Worm (Caenorhabditis elegans) whole organism, L4 larva: ENCODE measurements around the gene rab-39.
A peak's percentile ranks its signal among the peaks of the same experiment; 100 is the strongest.

Experiments
- F49E8.2 ChIP-seq: sonication (generic microtip); optimal IDR thresholded peaks from 2 replicates; lab custom pipeline; 2016; ENCODE audit warnings: missing compliant biosample characterization, mild to moderate bottlenecking, missing genetic modification characterization, borderline replicate concordance
- Y48G9A.11 ChIP-seq: fragments of 200-800 bp; sonication (Bioruptor generic); IDR thresholded peaks from 2 replicates; pipeline ENCODE4 v1.3.6; 2022; ENCODE audit warnings: missing genetic modification reagents, missing genetic modification characterization, missing compliant biosample characterization
- Y75B8A.6 ChIP-seq: fragments of 200-800 bp; sonication (Bioruptor generic); IDR thresholded peaks from 2 replicates; pipeline ENCODE4 v1.3.6; 2022; ENCODE audit warnings: missing genetic modification reagents, missing genetic modification characterization, missing compliant biosample characterization
- ZK337.2 ChIP-seq: fragments of 200-800 bp; sonication (Bioruptor generic); IDR thresholded peaks from 2 replicates; pipeline ENCODE4 v1.3.6; 2022; ENCODE audit warnings: missing genetic modification reagents, missing genetic modification characterization, missing compliant biosample characterization
- aha-1 ChIP-seq: fragments of 150-350 bp; peaks from one replicate; lab custom pipeline; 2014; ENCODE audit warnings: missing biosample characterization, missing genetic modification characterization
- ama-1 ChIP-seq: fragments of 150-350 bp; optimal IDR thresholded peaks from 2 replicates; lab custom pipeline; 2014; ENCODE audit warnings: inconsistent platforms, mixed read lengths
- ceh-20 ChIP-seq: fragments of 200-800 bp; sonication (Bioruptor generic); IDR thresholded peaks from 2 replicates; pipeline ENCODE4 v1.3.6; 2022; ENCODE audit warnings: missing genetic modification reagents, missing genetic modification characterization, missing compliant biosample characterization
- ceh-62 ChIP-seq: sonication (generic microtip); optimal IDR thresholded peaks from 2 replicates; lab custom pipeline; 2017; ENCODE audit warnings: missing biosample characterization, missing genetic modification characterization
- ctbp-1 ChIP-seq: fragments of 200-800 bp; sonication (Bioruptor generic); IDR thresholded peaks from 2 replicates; pipeline ENCODE4 v1.3.6; 2022; ENCODE audit warnings: missing genetic modification reagents, missing genetic modification characterization, missing compliant biosample characterization
- daf-12 ChIP-seq: fragments of 150-350 bp; optimal IDR thresholded peaks from 2 replicates; lab custom pipeline; 2014; ENCODE audit warnings: missing biosample characterization, missing genetic modification reagents, missing genetic modification characterization
- daf-16 ChIP-seq, 3 experiments: sonication (generic microtip); optimal IDR thresholded peaks; 2 replicates each; lab custom pipeline; 2016 to 2017; ENCODE audit warnings: missing genetic modification characterization in 3 of 3, missing genetic modification reagents in 3 of 3, mild to moderate bottlenecking in 2 of 3, missing compliant biosample characterization in 2 of 3, missing biosample characterization in 1 of 3, moderate library complexity in 1 of 3
- daf-19 ChIP-seq: fragments of 200-800 bp; sonication (Bioruptor generic); conservative IDR thresholded peaks from 2 replicates; pipeline ENCODE4 v1.3.6; 2022; ENCODE audit warnings: missing genetic modification characterization, missing compliant biosample characterization
- daf-8 ChIP-seq: fragments of 200-800 bp; sonication (Bioruptor generic); IDR thresholded peaks from 2 replicates; pipeline ENCODE4 v1.3.6; 2022; ENCODE audit warnings: missing genetic modification characterization, missing compliant biosample characterization
- dmd-6 ChIP-seq: fragments of 200-800 bp; sonication (Bioruptor generic); IDR thresholded peaks from 2 replicates; pipeline ENCODE4 v1.3.6; 2022; ENCODE audit warnings: missing genetic modification reagents, missing genetic modification characterization, missing compliant biosample characterization
- duxl-1 ChIP-seq: sonication (generic microtip); optimal IDR thresholded peaks from 2 replicates; lab custom pipeline; 2016; ENCODE audit warnings: mild to moderate bottlenecking, missing genetic modification characterization, moderate library complexity, missing compliant biosample characterization; ENCODE audit not compliant: poor library complexity
- egl-43 ChIP-seq: fragments of 200-800 bp; sonication (Bioruptor generic); IDR thresholded peaks from 2 replicates; pipeline ENCODE4 v1.3.6; 2022; ENCODE audit warnings: missing genetic modification reagents, missing genetic modification characterization, missing compliant biosample characterization
- fkh-10 ChIP-seq: fragments of 150-350 bp; optimal IDR thresholded peaks from 2 replicates; lab custom pipeline; 2014; ENCODE audit warnings: missing biosample characterization, missing genetic modification reagents, missing genetic modification characterization
- gei-8 ChIP-seq: fragments of 200-800 bp; sonication (Bioruptor generic); optimal IDR thresholded peaks from 2 replicates; lab custom pipeline; 2018; ENCODE audit warnings: mild to moderate bottlenecking, missing genetic modification characterization, missing compliant biosample characterization
- hif-1 ChIP-seq, 2 experiments: sonication (generic microtip); optimal IDR thresholded peaks; 2 replicates each; lab custom pipeline; 2016 to 2017; ENCODE audit warnings: missing compliant biosample characterization in 2 of 2, missing genetic modification characterization in 2 of 2, missing genetic modification reagents in 2 of 2, missing genotype in 2 of 2, mild to moderate bottlenecking in 1 of 2
- hlh-11 ChIP-seq: fragments of 200-800 bp; sonication (Bioruptor generic); optimal IDR thresholded peaks from 2 replicates; lab custom pipeline; 2018; ENCODE audit warnings: mild to moderate bottlenecking, missing genetic modification characterization, missing compliant biosample characterization
- hlh-30 ChIP-seq: sonication (generic microtip); optimal IDR thresholded peaks from 2 replicates; lab custom pipeline; 2017; ENCODE audit warnings: antibody characterized with exemption, mild to moderate bottlenecking, missing genetic modification characterization, missing compliant biosample characterization; ENCODE audit not compliant: insufficient read depth
- jun-1 ChIP-seq: fragments of 150-350 bp; optimal IDR thresholded peaks from 2 replicates; lab custom pipeline; 2014; ENCODE audit warnings: missing biosample characterization, missing genetic modification reagents, missing genetic modification characterization
- lin-38 ChIP-seq: fragments of 200-800 bp; sonication (Bioruptor generic); IDR thresholded peaks from 2 replicates; pipeline ENCODE4 v1.3.6; 2022; ENCODE audit warnings: missing genetic modification reagents, missing genetic modification characterization, missing compliant biosample characterization
- lsy-2 ChIP-seq, 2 experiments: fragments of 150-350 bp in 1 of 2; sonication (generic microtip) in 1 of 2; optimal IDR thresholded peaks; 2 replicates each; lab custom pipeline; 2014 to 2017; ENCODE audit warnings: missing biosample characterization in 2 of 2, missing genetic modification characterization in 2 of 2
- mdl-1 ChIP-seq, 2 experiments: fragments of 150-350 bp in 1 of 2; sonication (generic microtip) in 1 of 2; optimal IDR thresholded peaks; 2 replicates each; lab custom pipeline; 2014 to 2017; ENCODE audit warnings: missing biosample characterization in 2 of 2, missing genetic modification characterization in 2 of 2
- mep-1 ChIP-seq: fragments of 150-350 bp; sonication (generic microtip); optimal IDR thresholded peaks from 3 replicates; lab custom pipeline; 2014; ENCODE audit warnings: missing biosample characterization, missing genetic modification characterization
- mxl-2 ChIP-seq: fragments of 200-800 bp; sonication (Bioruptor generic); conservative IDR thresholded peaks from 2 replicates; pipeline ENCODE4 v1.3.6; 2022; ENCODE audit warnings: missing genetic modification reagents, missing genetic modification characterization, missing compliant biosample characterization
- mxl-3 ChIP-seq: fragments of 200-800 bp; sonication (Bioruptor generic); optimal IDR thresholded peaks from 2 replicates; lab custom pipeline; 2018; ENCODE audit warnings: mild to moderate bottlenecking, missing genetic modification characterization, missing compliant biosample characterization
- nhr-11 ChIP-seq: fragments of 150-350 bp; optimal IDR thresholded peaks from 2 replicates; lab custom pipeline; 2014; ENCODE audit warnings: missing biosample characterization, missing genetic modification characterization
- nhr-237 ChIP-seq: sonication (generic microtip); optimal IDR thresholded peaks from 2 replicates; lab custom pipeline; 2017; ENCODE audit warnings: missing biosample characterization, missing genetic modification characterization
- nhr-28 ChIP-seq: fragments of 150-350 bp; optimal IDR thresholded peaks from 2 replicates; lab custom pipeline; 2014; ENCODE audit warnings: missing biosample characterization, missing genetic modification characterization
- nhr-41 ChIP-seq: fragments of 200-800 bp; sonication (Bioruptor generic); IDR thresholded peaks from 2 replicates; pipeline ENCODE4 v1.3.6; 2022; ENCODE audit warnings: missing genetic modification reagents, missing genetic modification characterization, missing compliant biosample characterization
- nhr-76 ChIP-seq: fragments of 150-350 bp; optimal IDR thresholded peaks from 2 replicates; lab custom pipeline; 2014; ENCODE audit warnings: missing biosample characterization, missing genetic modification characterization
- nhr-77 ChIP-seq: fragments of 150-350 bp; optimal IDR thresholded peaks from 2 replicates; lab custom pipeline; 2014; ENCODE audit warnings: missing biosample characterization, missing genetic modification characterization
- php-3 ChIP-seq: fragments of 200-800 bp; sonication (Bioruptor generic); IDR thresholded peaks from 2 replicates; pipeline ENCODE4 v1.3.6; 2022; ENCODE audit warnings: missing genetic modification reagents, missing genetic modification characterization, missing compliant biosample characterization
- saeg-2 ChIP-seq: fragments of 200-800 bp; sonication (Bioruptor generic); IDR thresholded peaks from 2 replicates; pipeline ENCODE4 v1.3.6; 2022; ENCODE audit warnings: missing genetic modification reagents, missing genetic modification characterization, missing compliant biosample characterization
- sdz-12 ChIP-seq: fragments of 200-800 bp; sonication (Bioruptor generic); optimal IDR thresholded peaks from 2 replicates; lab custom pipeline; 2018; ENCODE audit warnings: mild to moderate bottlenecking, missing genetic modification characterization, missing compliant biosample characterization
- set-16 ChIP-seq: fragments of 200-800 bp; sonication (Bioruptor generic); IDR thresholded peaks from 2 replicates; pipeline ENCODE4 v1.3.6; 2022; ENCODE audit warnings: missing genetic modification reagents, missing genetic modification characterization, missing compliant biosample characterization
- tag-97 ChIP-seq: fragments of 200-800 bp; sonication (Bioruptor generic); IDR thresholded peaks from 2 replicates; pipeline ENCODE4 v1.3.6; 2022; ENCODE audit warnings: missing genetic modification characterization, missing compliant biosample characterization
- unc-62 ChIP-seq, 3 experiments: fragments of 150-350 bp in 1 of 3; sonication (generic microtip); optimal IDR thresholded peaks in 2 of 3; peaks in 1 of 3; 1 replicate in 1 of 3; 2 replicates in 2 of 3; lab custom pipeline; 2014 to 2017; ENCODE audit warnings: missing biosample characterization in 3 of 3, missing genetic modification characterization in 3 of 3, missing genetic modification reagents in 3 of 3, missing genotype in 1 of 3
- zag-1 ChIP-seq: fragments of 150-350 bp; optimal IDR thresholded peaks from 2 replicates; lab custom pipeline; 2014; ENCODE audit warnings: missing biosample characterization, missing genetic modification characterization
- zip-2 ChIP-seq: fragments of 150-350 bp; optimal IDR thresholded peaks from 2 replicates; lab custom pipeline; 2014; ENCODE audit warnings: missing biosample characterization, missing genetic modification characterization
- ztf-7 ChIP-seq: fragments of 150-350 bp; optimal IDR thresholded peaks from 2 replicates; lab custom pipeline; 2014; ENCODE audit warnings: missing biosample characterization, missing genetic modification characterization

The rab-39 gene

ce11 chrII:9282787-9283186 is 39.9 kb downstream of the rab-39 start (continued):
- TF ChIP-seq jun-1 (tag; lab: Kevin White, UChicago), result peak; percentile 66
- 0 out of 2 replicates have a peak, but pooled peaks have one; percentile 12 for TF ChIP-seq daf-19 (GFP tag; lab: Robert Waterston, UW)
- TF ChIP-seq nhr-11, result peak; percentile 94
- no peak for TF ChIP-seq daf-8 (GFP tag; lab: Robert Waterston, UW)
- peak; percentile 89 for TF ChIP-seq ctbp-1
- no peak for TF ChIP-seq F49E8.2 (tag; lab: Kevin White, UChicago)
- TF ChIP-seq ceh-20, result peak; percentile 45; the same call in 1 of the 2 replicates
- peak; percentile 94 for TF ChIP-seq hlh-30
- TF ChIP-seq nhr-76 (tag; lab: Kevin White, UChicago), result no peak
- peak; percentile 91 for TF ChIP-seq dmd-6

ce11 chrII:9282065-9282464 is 40.7 kb downstream of the rab-39 start:
- TF ChIP-seq unc-62 (GFP tag; optimal IDR thresholded peaks at IDR 0.05 in 1 of 2; lab: Kevin White, UChicago) (peak in 1 of 2 experiments; percentile 96), unc-62 (tag; optimal IDR thresholded peaks at IDR 0.05; lab: Kevin White, UChicago) (no peak), sdz-12 (GFP tag; lab: Kevin White, UChicago) (no peak), aha-1 (tag; lab: Kevin White, UChicago) (peak; percentile 93)

- TF ChIP-seq nhr-77, result peak; percentile 52
- 0 out of 2 replicates have a peak, but pooled peaks have one; percentile 11 for TF ChIP-seq dmd-6
- no peak for TF ChIP-seq ceh-62
- TF ChIP-seq ama-1, result peak; percentile 1
- TF ChIP-seq lsy-2 (tag; optimal IDR thresholded peaks at IDR 0.05; lab: Kevin White, UChicago), result peak in 1 of 2 experiments; percentile 78
- TF ChIP-seq gei-8 (GFP tag; lab: Kevin White, UChicago), result peak; percentile 6
- peak; percentile 1 for TF ChIP-seq mxl-3
- TF ChIP-seq hlh-11 (tag; lab: Kevin White, UChicago), result peak; percentile 37
- TF ChIP-seq mdl-1 (tag; optimal IDR thresholded peaks at IDR 0.05; lab: Kevin White, UChicago), result peak in 1 of 2 experiments; percentile 16
- TF ChIP-seq hlh-30, result no peak
- TF ChIP-seq set-16 (GFP tag; lab: Robert Waterston, UW), result no peak
- TF ChIP-seq mxl-2 (GFP tag; lab: Robert Waterston, UW), result no peak
- TF ChIP-seq daf-16 (GFP tag; optimal IDR thresholded peaks at IDR 0.05; lab: Kevin White, UChicago), result no peak
- peak; percentile 8 for TF ChIP-seq daf-16 (tag; optimal IDR thresholded peaks at IDR 0.05; lab: Kevin White, UChicago)
- peak; percentile 59 for TF ChIP-seq mep-1
- peak in 1 of 2 experiments; percentile 53 for TF ChIP-seq hif-1 (tag; optimal IDR thresholded peaks at IDR 0.05; lab: Kevin White, UChicago)
- TF ChIP-seq Y48G9A.11, result no peak
- peak; percentile 57 for TF ChIP-seq nhr-28
These were observed 41.1 kb downstream of the rab-39 start for ce11 chrII:9281595-9281994.

ce11 chrII:9280846-9281245 is 41.9 kb downstream of the rab-39 start:
- TF ChIP-seq hlh-11 (tag; lab: Kevin White, UChicago) (no peak), saeg-2 (GFP tag; lab: Robert Waterston, UW) (no peak), ztf-7 (tag; lab: Kevin White, UChicago) (no peak), egl-43 (GFP tag; lab: Robert Waterston, UW) (no peak), tag-97 (GFP tag; lab: Robert Waterston, UW) (no peak), dmd-6 (no peak), ZK337.2 (GFP tag; lab: Robert Waterston, UW) (no peak), daf-12 (tag; lab: Kevin White, UChicago) (no peak), nhr-41 (no peak), lin-38 (no peak), duxl-1 (tag; lab: Kevin White, UChicago) (no peak), nhr-237 (tag; lab: Kevin White, UChicago) (no peak), Y48G9A.11 (no peak), mxl-2 (GFP tag; lab: Robert Waterston, UW) (no peak), php-3 (GFP tag; lab: Robert Waterston, UW) (no peak), Y75B8A.6 (GFP tag; lab: Robert Waterston, UW) (no peak), fkh-10 (no peak), daf-19 (GFP tag; lab: Robert Waterston, UW) (no peak), zag-1 (no peak), zip-2 (tag; lab: Kevin White, UChicago) (no peak)
